Worm (Caenorhabditis elegans) whole organism, L4/young adult: ENCODE results near the gene T05C7.9.
"Not testable (repeated sequence)": the region's sequence is repeated elsewhere in the genome, so short reads cannot be mapped to it uniquely, and the experiment has no call there.

Experiments used
- W03F9.2 ChIP-seq: fragments of 150-350 bp; optimal IDR thresholded peaks from 2 replicates; lab custom pipeline; 2014; ENCODE audit warnings: missing biosample characterization, missing genetic modification characterization
- dao-5 ChIP-seq: sonication (generic microtip); optimal IDR thresholded peaks from 2 replicates; lab custom pipeline; 2016; ENCODE audit warnings: missing genotype, missing genetic modification characterization, moderate library complexity, missing compliant biosample characterization
- him-1 ChIP-seq: sonication (generic microtip); optimal IDR thresholded peaks from 2 replicates; lab custom pipeline; 2016; ENCODE audit warnings: missing genotype, missing genetic modification reagents, missing genetic modification characterization, missing compliant biosample characterization

The T05C7.9 gene

DNA sequence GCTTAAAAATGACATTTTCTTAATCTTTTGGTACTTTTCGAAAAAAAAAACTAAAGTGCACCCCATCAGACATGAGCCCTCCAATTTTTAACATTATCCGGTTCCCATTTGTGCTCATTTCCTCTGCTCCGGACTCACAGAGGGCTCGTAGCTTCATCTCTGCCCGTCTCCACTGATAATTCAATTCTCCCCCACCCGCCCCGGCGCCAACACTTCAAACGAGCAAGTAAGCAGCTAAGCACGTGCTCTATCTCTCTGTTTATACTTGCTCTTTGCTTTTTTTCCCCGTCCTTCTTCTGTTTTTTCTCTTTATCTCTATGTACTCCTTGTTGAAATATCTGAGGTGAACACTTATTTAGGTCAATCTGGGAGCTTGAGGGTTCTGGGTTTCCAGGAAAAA, at the start of gene T05C7.9:
TSS of gene T05C7.9 (plus strand) at position 72 of the 400 bp plus-strand sequence.
- TF ChIP-seq him-1 (tag; lab: Kevin White, UChicago) (no peak), W03F9.2 (tag; lab: Kevin White, UChicago) (no peak), dao-5 (no peak)

DNA sequence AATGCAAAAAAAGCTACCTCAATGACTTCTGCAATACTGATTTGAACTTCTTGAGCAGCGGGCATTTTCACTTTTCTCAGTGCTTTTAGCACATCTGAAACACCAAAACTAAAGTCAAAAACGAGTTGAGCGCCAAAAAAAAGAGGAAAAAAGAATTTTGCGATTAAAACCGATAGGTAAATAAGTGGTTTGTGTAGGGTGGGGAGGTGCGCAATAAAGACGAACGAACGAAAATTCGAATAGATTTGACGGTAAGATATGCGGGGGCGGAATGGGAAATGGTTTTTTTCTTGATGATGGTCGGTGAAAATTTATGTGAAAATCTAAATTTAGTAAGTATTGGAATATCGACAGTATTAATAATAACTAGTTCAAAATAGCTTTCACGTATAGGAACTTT, 30.3 kb upstream of the T05C7.9 start, which contains the start of gene frm-5.1:
TSS of gene frm-5.1 (minus strand) at position 101 of the 400 bp plus-strand sequence.
- no peak for TF ChIP-seq dao-5

DNA sequence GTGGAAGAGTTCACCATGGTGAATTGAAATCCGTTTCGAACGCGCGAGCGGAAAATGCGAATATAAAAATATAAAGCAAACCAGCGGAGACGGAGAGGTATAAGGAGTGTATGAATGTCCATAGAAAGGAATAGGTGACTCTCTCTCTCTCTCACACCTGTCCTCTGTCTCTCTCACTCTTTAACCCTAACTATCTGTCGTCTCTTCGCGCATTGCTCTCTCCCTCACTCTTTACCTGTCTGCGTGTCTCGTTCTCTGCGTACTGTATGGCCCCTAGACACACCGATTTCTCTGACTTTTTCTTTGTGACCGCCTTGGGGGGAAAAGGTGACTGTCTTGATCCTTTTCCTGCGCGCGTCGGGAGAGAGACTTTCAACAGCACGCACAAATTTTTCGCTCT, 27.9 kb upstream of the T05C7.9 start:
- TF ChIP-seq W03F9.2 (tag; lab: Kevin White, UChicago) = no peak
- no peak for TF ChIP-seq dao-5
- no peak for TF ChIP-seq him-1 (tag; lab: Kevin White, UChicago)

DNA sequence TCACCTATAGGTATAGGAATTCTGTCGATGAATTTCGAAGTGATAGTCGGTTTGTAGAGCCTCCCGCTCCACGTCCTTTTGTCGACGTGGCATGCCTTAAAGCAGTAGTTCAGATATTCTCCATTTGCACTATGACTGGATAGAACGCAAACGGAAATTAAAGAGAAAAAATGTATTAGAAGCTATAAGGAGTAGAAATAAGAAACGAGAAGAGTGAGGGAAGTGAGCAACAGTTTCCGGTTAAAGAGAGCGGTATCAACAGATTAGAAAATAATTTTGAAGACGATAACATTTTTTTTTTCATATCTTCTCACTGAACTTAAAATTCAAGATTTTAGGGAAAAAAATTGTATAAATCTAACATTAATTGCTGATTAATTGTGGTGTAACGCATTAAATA, 25.5 kb upstream of the T05C7.9 start, which contains the start of gene T05C7.4:
TSS of gene T05C7.4 (minus strand) at position 101 of the 400 bp plus-strand sequence.
- no peak for TF ChIP-seq dao-5
- no peak for TF ChIP-seq W03F9.2 (tag; lab: Kevin White, UChicago)
- no peak for TF ChIP-seq him-1 (tag; lab: Kevin White, UChicago)

DNA sequence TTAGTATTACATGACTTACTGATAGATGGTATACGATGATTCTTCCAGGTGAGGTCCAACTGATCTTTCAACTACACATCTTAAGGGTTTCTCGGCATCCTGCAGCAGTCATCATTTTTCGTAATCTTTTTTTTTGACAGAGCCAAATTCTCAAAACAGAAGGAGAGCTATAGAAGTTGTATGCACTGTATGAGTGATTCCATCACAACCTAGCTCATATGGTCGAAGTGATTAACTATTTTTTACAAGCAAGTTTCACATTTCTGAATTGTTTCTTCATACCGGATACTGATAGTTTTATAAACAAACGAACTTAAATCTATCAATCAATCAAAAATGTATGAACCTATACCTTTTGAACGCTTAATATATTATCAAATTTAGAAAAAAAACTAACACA, 20.3 kb upstream of the T05C7.9 start, which contains the start of gene T05C7.5:
TSS of gene T05C7.5 (minus strand) at position 101 of the 400 bp plus-strand sequence.
- no peak for TF ChIP-seq W03F9.2 (tag; lab: Kevin White, UChicago)
- TF ChIP-seq dao-5 = no peak
- TF ChIP-seq him-1 (tag; lab: Kevin White, UChicago) = no peak

DNA sequence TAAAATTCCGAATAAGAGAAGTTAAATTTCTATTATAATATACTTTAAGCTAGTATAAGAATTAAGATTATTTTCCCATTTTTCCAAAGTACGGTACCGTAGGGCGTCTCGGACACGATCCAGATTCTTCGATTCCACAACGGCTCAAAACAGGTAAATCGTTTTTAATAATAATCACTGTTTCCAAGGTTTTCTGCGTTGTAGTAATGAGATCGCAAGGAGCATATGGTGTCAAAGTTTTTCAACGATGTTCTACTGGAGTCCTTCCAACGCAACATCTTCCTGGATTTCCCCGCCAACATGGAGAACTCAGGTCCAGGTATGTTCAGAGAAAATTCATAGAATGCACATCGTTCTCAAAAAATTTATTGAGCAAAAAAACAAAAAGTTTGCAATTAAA, 17.6 kb upstream of the T05C7.9 start, which contains the start of gene T05C7.7:
TSS of gene T05C7.7 (plus strand) at position 301 of the 400 bp plus-strand sequence.
- not testable (repeated sequence) for TF ChIP-seq dao-5; him-1 (tag; lab: Kevin White, UChicago); W03F9.2 (tag; lab: Kevin White, UChicago)

DNA sequence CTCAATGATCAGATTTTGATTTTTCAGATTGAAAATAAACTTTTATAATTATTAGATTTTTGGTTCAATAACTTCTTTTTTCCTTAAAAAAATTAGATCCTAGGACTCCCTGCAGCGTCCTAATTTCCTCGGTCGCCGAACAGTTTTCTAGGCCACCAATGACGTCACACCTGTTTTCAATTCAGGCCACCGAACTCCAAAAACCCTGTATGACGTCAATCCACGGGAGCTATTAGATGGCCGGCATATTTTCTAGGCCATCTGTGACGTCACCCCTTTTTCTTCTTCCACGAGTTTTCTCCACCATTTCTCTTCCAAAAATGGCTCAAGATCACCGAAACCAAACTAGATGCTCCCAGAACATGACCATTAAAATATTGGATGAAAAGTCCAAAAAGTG, 7.8 kb upstream of the T05C7.9 start:
- TF ChIP-seq W03F9.2 (tag; lab: Kevin White, UChicago) = no peak
- no peak for TF ChIP-seq him-1 (tag; lab: Kevin White, UChicago)
- no peak for TF ChIP-seq dao-5

DNA sequence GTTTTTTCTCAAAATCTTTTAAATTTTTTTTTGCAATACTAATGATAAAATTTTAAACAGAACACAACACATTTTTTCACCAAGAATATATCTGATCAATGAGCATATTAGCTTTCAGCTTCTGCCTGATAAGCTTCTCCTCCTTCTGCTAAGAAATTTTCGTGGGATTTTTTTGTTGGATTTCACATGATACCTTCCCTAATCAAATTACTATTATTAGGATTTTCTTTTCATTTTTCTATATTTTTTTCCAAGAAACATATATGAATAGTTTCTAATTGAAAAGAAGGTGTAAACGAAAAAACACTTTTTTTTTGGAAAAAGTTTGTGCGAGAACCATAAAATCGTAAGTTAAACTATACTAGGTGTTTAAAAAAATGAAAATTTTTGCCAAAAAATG, 5.9 kb upstream of the T05C7.9 start:
- no peak for TF ChIP-seq him-1 (tag; lab: Kevin White, UChicago)
- TF ChIP-seq dao-5 = no peak
- TF ChIP-seq W03F9.2 (tag; lab: Kevin White, UChicago) = no peak

DNA sequence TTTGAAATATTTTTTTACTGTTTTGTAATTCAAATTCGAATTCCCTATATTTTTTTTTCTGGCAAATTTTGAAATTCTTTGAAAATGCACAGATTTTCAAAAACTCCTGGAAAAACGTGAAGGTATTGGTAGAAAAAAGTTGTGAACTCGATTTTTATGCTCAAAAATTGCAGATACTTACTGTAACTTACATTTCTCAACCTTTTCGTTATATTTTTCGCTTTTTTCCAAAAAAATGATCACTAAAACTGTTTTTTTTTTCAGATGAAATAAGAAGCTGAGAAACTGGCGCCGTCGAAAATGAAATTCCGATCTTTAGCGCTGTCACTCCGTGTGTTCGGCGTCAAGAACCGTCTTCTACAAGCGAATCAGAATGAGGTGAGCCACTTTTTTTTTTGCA, 3.0 kb upstream of the T05C7.9 start, which contains the start of gene T05C7.8:
TSS of gene T05C7.8 (plus strand) at position 301 of the 400 bp plus-strand sequence.
- TF ChIP-seq W03F9.2 (tag; lab: Kevin White, UChicago) (no peak), him-1 (tag; lab: Kevin White, UChicago) (no peak), dao-5 (no peak)

DNA sequence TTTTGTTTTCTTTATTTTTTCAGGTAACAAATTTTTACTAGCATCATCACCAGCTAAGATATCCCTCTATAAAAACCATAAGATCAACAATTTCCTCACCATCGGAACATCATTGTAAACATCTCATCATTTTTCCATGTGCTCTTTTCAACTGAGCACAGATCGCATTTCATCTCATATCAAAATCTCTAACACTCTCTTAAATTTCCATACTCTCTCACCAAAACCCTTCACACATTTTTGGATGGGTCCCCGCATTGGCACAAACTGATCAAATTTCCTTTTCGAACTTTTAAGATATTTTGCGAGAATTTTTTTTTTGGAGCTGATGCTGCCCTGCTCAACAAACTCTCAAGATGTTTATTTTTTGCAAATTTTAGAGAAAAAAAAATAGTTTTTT, 1.7 kb upstream of the T05C7.9 start:
- no peak for TF ChIP-seq W03F9.2 (tag; lab: Kevin White, UChicago)
- TF ChIP-seq him-1 (tag; lab: Kevin White, UChicago) = no peak
- TF ChIP-seq dao-5 = no peak

DNA sequence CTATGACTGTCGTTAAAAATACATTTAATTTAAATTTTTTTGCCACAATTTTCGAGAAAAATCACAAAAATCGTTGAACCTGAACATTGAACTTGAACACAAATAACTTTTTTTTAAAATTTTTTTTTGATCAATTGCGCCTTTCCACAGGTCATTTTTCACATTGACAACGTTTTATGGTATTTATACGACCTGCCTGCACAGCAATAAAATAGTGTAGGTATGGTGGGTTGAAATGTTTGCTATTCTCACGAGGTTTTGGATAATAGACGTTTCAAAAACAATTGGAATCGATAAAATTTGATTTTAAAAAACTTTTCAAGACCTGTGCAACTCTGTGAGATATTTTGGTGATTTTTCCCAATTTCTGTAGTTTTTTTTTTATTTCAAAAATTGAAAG, 870 bp upstream of the T05C7.9 start:
- TF ChIP-seq W03F9.2 (tag; lab: Kevin White, UChicago) (no peak), him-1 (tag; lab: Kevin White, UChicago) (no peak), dao-5 (no peak)

DNA sequence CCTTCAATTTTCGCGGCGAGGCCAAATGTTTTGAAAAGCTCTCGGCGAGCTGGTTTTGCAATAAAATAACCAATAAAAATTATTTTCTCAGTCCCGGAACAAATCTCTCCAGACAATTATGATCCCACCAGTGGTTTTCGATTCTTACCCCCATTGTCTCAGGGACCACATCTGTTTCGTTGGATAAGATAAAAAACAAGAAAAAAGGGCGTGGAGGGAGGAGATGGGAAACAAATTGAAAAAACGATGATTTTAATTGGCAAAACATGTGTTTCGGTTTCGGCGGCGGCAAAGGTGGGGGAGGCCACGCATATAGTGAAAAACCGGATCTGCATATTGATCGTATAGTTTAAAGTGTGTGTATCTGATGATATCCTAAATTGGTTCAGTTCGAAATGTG, 1.9 kb downstream of the T05C7.9 start:
- TF ChIP-seq dao-5 (no peak), him-1 (tag; lab: Kevin White, UChicago) (no peak), W03F9.2 (tag; lab: Kevin White, UChicago) (no peak)

DNA sequence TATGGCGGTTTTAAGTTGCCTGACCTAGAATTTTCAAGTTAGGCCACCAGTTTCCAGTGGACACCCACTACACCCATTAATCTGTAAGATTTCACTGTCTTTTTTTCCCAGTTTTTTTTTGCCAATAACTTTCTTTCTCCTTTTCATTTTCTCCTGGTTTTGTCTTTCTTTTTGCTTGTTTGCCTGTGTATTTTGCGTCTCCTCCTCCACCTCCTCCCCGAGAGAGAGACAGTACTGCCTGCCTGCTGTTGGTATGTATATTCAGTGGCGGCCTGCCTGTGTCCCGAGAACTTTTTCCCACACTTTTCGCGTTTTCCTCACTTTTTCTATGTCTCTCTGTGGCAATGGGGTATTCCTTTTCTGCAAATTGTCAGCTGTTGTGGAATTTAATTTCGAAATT, 2.4 kb downstream of the T05C7.9 start:
- TF ChIP-seq W03F9.2 (tag; lab: Kevin White, UChicago) = no peak

DNA sequence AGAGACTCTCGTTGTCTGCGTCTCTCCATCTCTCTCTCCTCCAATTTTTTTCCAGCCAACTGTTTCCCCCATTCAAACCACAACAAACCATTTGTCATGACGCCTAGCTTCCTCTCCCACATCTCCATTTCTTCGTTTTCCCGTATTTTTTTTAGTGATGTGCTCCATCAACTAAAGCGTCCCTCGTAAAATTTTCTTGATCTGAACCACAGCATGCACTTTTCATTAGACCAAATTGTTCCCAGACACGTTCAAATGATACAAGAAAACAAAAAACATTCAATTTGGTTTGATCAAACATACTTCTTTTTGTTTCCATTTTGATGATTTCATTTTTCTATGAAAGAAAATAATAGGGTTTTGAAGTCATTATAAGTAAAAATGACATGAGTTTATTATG, 3.2 kb downstream of the T05C7.9 start:
- TF ChIP-seq him-1 (tag; lab: Kevin White, UChicago) (no peak), dao-5 (no peak), W03F9.2 (tag; lab: Kevin White, UChicago) (no peak)

DNA sequence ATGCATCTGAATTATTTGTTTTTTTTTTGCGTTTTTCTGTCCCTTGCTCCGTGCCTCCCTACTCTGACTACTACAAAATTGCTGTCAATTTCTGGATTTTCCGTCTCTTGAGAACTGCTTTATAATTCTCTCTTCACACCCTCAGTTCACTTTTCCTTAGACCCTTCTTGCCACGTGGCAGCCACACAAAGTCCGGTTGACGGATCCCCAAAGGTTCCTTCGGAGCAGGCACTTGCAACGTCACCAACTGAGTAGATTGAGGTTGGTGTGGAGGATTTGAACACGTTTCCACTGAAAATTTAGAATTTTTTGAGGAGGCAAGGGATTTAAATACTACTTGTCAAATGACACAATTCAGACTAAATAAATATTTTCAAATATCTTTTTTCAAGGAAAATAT, 7.7 kb downstream of the T05C7.9 start:
- no peak for TF ChIP-seq him-1 (tag; lab: Kevin White, UChicago)
- no peak for TF ChIP-seq W03F9.2 (tag; lab: Kevin White, UChicago)
- no peak for TF ChIP-seq dao-5
